Fruit fly (Drosophila melanogaster) whole organism, wandering third instar larva: ENCODE data around the gene Ptpa.

ENCODE experiments used
- Hnf4 ChIP-seq: fragments of 200-800 bp; sonication (Bioruptor generic); optimal IDR thresholded peaks from 2 replicates; lab custom pipeline; 2016; ENCODE audit warnings: missing biosample characterization, mild to moderate bottlenecking, missing genetic modification characterization
- OdsH ChIP-seq: fragments of 200-800 bp; sonication (Bioruptor generic); optimal IDR thresholded peaks from 2 replicates; lab custom pipeline; 2016; ENCODE audit warnings: missing biosample characterization, mild to moderate bottlenecking, missing genetic modification characterization
- Vsx2 ChIP-seq: fragments of 200-300, 225-300 bp; sonication (Bioruptor generic); optimal IDR thresholded peaks from 2 replicates; lab custom pipeline; 2018; ENCODE audit warnings: missing biosample characterization, missing genetic modification characterization; ENCODE audit not compliant: partially characterized antibody
- br ChIP-seq: fragments of 200-800 bp; sonication (Bioruptor generic); optimal IDR thresholded peaks from 2 replicates; lab custom pipeline; 2016; ENCODE audit warnings: missing biosample characterization, missing genetic modification characterization
- foxo ChIP-seq, 2 experiments: fragments of 200-800 bp; sonication (Bioruptor generic); optimal IDR thresholded peaks; 2 replicates in 1 of 2; 3 replicates in 1 of 2; lab custom pipeline; 2016 to 2017; ENCODE audit warnings: missing biosample characterization in 2 of 2, missing genetic modification characterization in 2 of 2

dm6 chr2L:3353791-3354190 is 23.0 kb upstream of the Ptpa start:
- TF ChIP-seq br (GFP tag; lab: Kevin White, UChicago): no peak
- TF ChIP-seq Hnf4 (GFP tag; lab: Kevin White, UChicago): no peak
- TF ChIP-seq Vsx2: no peak
- TF ChIP-seq foxo (GFP tag; optimal IDR thresholded peaks at IDR 0.05; lab: Kevin White, UChicago): no peak
- no peak for TF ChIP-seq OdsH (GFP tag; lab: Kevin White, UChicago)
